Worm (Caenorhabditis elegans) whole organism, mixed stage, embryonic: Measurements from ENCODE around the gene ZK54.3.

ENCODE experiments used
- M03D4.4 ChIP-seq: sonication (generic microtip); optimal IDR thresholded peaks from 2 replicates; lab custom pipeline; 2017; ENCODE audit warnings: mild to moderate bottlenecking, missing genetic modification characterization, missing compliant biosample characterization
- bed-3 ChIP-seq: fragments of 200-800 bp; sonication (Bioruptor generic); optimal IDR thresholded peaks from 3 replicates; lab custom pipeline; 2018; ENCODE audit warnings: mild to moderate bottlenecking, missing genetic modification characterization, moderate library complexity, missing compliant biosample characterization
- blmp-1 ChIP-seq: fragments of 150-350 bp; optimal IDR thresholded peaks from 2 replicates; lab custom pipeline; 2014; ENCODE audit warnings: missing biosample characterization, missing genetic modification characterization
- ceh-39 ChIP-seq: fragments of 150-350 bp; optimal IDR thresholded peaks from 2 replicates; lab custom pipeline; 2014; ENCODE audit warnings: missing biosample characterization, missing genetic modification characterization
- ceh-43 ChIP-seq: fragments of 200-800 bp; sonication (Bioruptor generic); optimal IDR thresholded peaks from 2 replicates; lab custom pipeline; 2018; ENCODE audit warnings: mild to moderate bottlenecking, missing genetic modification characterization, moderate library complexity, missing compliant biosample characterization
- ceh-83 ChIP-seq: fragments of 200-800 bp; sonication (Bioruptor generic); optimal IDR thresholded peaks from 2 replicates; lab custom pipeline; 2018; ENCODE audit warnings: mild to moderate bottlenecking, missing genetic modification characterization, missing compliant biosample characterization
- ces-1 ChIP-seq: fragments of 150-350 bp; optimal IDR thresholded peaks from 2 replicates; lab custom pipeline; 2014; ENCODE audit warnings: missing biosample characterization, missing genetic modification reagents, missing genetic modification characterization
- cnd-1 ChIP-seq: fragments of 200-800 bp; sonication (Bioruptor generic); optimal IDR thresholded peaks from 2 replicates; lab custom pipeline; 2018; ENCODE audit warnings: mild to moderate bottlenecking, missing genetic modification characterization, missing compliant biosample characterization
- drap-1 ChIP-seq: fragments of 200-800 bp; sonication (Bioruptor generic); optimal IDR thresholded peaks from 3 replicates; lab custom pipeline; 2018; ENCODE audit warnings: mild to moderate bottlenecking, missing genetic modification characterization, missing compliant biosample characterization
- elt-1 ChIP-seq: sonication (generic microtip); optimal IDR thresholded peaks from 2 replicates; lab custom pipeline; 2017; ENCODE audit warnings: missing genetic modification characterization, mild to moderate bottlenecking, missing compliant biosample characterization, antibody characterized with exemption, moderate library complexity, borderline replicate concordance; ENCODE audit not compliant: insufficient read depth
- elt-3 ChIP-seq: fragments of 150-350 bp; optimal IDR thresholded peaks from 2 replicates; lab custom pipeline; 2014; ENCODE audit warnings: missing biosample characterization, missing genetic modification characterization
- flh-1 ChIP-seq: fragments of 200-800 bp; sonication (Bioruptor generic); optimal IDR thresholded peaks from 2 replicates; lab custom pipeline; 2018; ENCODE audit warnings: mild to moderate bottlenecking, missing genetic modification characterization, moderate library complexity, missing compliant biosample characterization
- ham-2 ChIP-seq: fragments of 200-800 bp; sonication (Bioruptor generic); optimal IDR thresholded peaks from 2 replicates; lab custom pipeline; 2018; ENCODE audit warnings: mild to moderate bottlenecking, missing genetic modification characterization, missing compliant biosample characterization
- hlh-1 ChIP-seq: fragments of 150-350 bp; optimal IDR thresholded peaks from 2 replicates; lab custom pipeline; 2014; ENCODE audit warnings: missing biosample characterization, missing genetic modification reagents, missing genetic modification characterization
- lin-13 ChIP-seq: fragments of 150-350 bp; optimal IDR thresholded peaks from 2 replicates; lab custom pipeline; 2014; ENCODE audit warnings: missing biosample characterization, missing genetic modification characterization
- lin-32 ChIP-seq: fragments of 200-800 bp; sonication (Bioruptor generic); optimal IDR thresholded peaks from 2 replicates; lab custom pipeline; 2018; ENCODE audit warnings: mild to moderate bottlenecking, missing genetic modification characterization, missing compliant biosample characterization
- lsy-2 ChIP-seq: fragments of 150-350 bp; optimal IDR thresholded peaks from 2 replicates; lab custom pipeline; 2014; ENCODE audit warnings: missing biosample characterization, missing genetic modification characterization
- mab-5 ChIP-seq: fragments of 150-350 bp; optimal IDR thresholded peaks from 2 replicates; lab custom pipeline; 2014; ENCODE audit warnings: missing biosample characterization, missing genetic modification characterization
- mep-1 ChIP-seq: fragments of 150-350 bp; optimal IDR thresholded peaks from 2 replicates; lab custom pipeline; 2017; ENCODE audit warnings: missing biosample characterization, missing genetic modification reagents, missing genetic modification characterization, inconsistent platforms
- mls-2 ChIP-seq: sonication (generic microtip); optimal IDR thresholded peaks from 2 replicates; lab custom pipeline; 2016; ENCODE audit warnings: mild to moderate bottlenecking, missing genetic modification characterization, moderate library complexity, missing compliant biosample characterization
- nhr-12 ChIP-seq: fragments of 150-350 bp; optimal IDR thresholded peaks from 2 replicates; lab custom pipeline; 2014; ENCODE audit warnings: missing biosample characterization, missing genetic modification characterization
- nhr-2 ChIP-seq: fragments of 150-350 bp; optimal IDR thresholded peaks from 2 replicates; lab custom pipeline; 2014; ENCODE audit warnings: missing biosample characterization, missing genetic modification characterization
- nhr-237 ChIP-seq: fragments of 150-350 bp; optimal IDR thresholded peaks from 2 replicates; lab custom pipeline; 2014; ENCODE audit warnings: missing biosample characterization, missing genetic modification characterization
- nhr-28 ChIP-seq: fragments of 150-350 bp; optimal IDR thresholded peaks from 2 replicates; lab custom pipeline; 2014; ENCODE audit warnings: missing biosample characterization, missing genetic modification characterization
- nhr-76 ChIP-seq: sonication (generic microtip); optimal IDR thresholded peaks from 2 replicates; lab custom pipeline; 2017; ENCODE audit warnings: missing biosample characterization, missing genetic modification characterization
- pha-4 ChIP-seq: fragments of 150-350 bp; optimal IDR thresholded peaks from 2 replicates; lab custom pipeline; 2018; ENCODE audit warnings: missing biosample characterization, missing genetic modification reagents, missing genetic modification characterization
- sem-2 ChIP-seq: fragments of 200-800 bp; sonication (Bioruptor generic); optimal IDR thresholded peaks from 2 replicates; lab custom pipeline; 2018; ENCODE audit warnings: mild to moderate bottlenecking, missing genetic modification characterization, missing compliant biosample characterization
- snpc-4 ChIP-seq: fragments of 150-350 bp; optimal IDR thresholded peaks from 2 replicates; lab custom pipeline; 2014; ENCODE audit warnings: missing biosample characterization, missing genetic modification characterization
- sptf-1 ChIP-seq: sonication (generic microtip); optimal IDR thresholded peaks from 2 replicates; lab custom pipeline; 2017; ENCODE audit warnings: mild to moderate bottlenecking, missing genetic modification characterization, moderate library complexity, missing compliant biosample characterization
- tbx-8 ChIP-seq: fragments of 200-800 bp; sonication (Bioruptor generic); optimal IDR thresholded peaks from 2 replicates; lab custom pipeline; 2018; ENCODE audit warnings: mild to moderate bottlenecking, missing genetic modification characterization, moderate library complexity, missing compliant biosample characterization
- unc-120 ChIP-seq: sonication (generic microtip); optimal IDR thresholded peaks from 2 replicates; lab custom pipeline; 2017; ENCODE audit warnings: missing genetic modification characterization, missing compliant biosample characterization; ENCODE audit not compliant: poor library complexity, severe bottlenecking
- unc-39 ChIP-seq: fragments of 150-350 bp; optimal IDR thresholded peaks from 2 replicates; lab custom pipeline; 2014; ENCODE audit warnings: missing biosample characterization, missing genetic modification characterization
- unc-62 ChIP-seq: fragments of 150-350 bp; optimal IDR thresholded peaks from 2 replicates; lab custom pipeline; 2014; ENCODE audit warnings: missing biosample characterization, missing genetic modification reagents, missing genetic modification characterization
- zip-8 ChIP-seq: fragments of 150-350 bp; optimal IDR thresholded peaks from 2 replicates; lab custom pipeline; 2014; ENCODE audit warnings: missing biosample characterization, missing genetic modification characterization
- ztf-11 ChIP-seq: fragments of 150-350 bp; optimal IDR thresholded peaks from 2 replicates; lab custom pipeline; 2014; ENCODE audit warnings: missing biosample characterization, missing genetic modification characterization

Gene ZK54.3

DNA sequence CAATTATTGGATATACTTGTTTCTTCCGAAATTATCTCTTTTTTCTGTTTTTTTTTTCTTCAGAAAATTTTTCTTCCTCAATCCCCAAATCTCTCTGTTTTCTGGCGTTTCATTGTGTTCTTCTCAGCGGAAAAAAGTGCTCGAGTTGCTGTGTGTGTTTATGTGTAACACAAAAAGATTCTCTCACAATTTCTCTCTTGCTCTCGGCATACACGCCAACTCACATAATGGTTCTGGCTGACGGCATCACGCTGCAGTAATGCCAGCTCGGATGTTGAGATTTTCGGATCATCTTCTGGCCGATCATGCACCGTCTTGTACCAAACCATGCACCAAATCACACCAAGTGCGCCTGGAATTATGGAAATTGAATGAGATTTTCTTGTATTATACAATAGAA, 4.8 kb downstream of the ZK54.3 start:
- TF ChIP-seq hlh-1 (tag; lab: Kevin White, UChicago) (peak; percentile 32), mab-5 (tag; lab: Kevin White, UChicago) (no peak)

DNA sequence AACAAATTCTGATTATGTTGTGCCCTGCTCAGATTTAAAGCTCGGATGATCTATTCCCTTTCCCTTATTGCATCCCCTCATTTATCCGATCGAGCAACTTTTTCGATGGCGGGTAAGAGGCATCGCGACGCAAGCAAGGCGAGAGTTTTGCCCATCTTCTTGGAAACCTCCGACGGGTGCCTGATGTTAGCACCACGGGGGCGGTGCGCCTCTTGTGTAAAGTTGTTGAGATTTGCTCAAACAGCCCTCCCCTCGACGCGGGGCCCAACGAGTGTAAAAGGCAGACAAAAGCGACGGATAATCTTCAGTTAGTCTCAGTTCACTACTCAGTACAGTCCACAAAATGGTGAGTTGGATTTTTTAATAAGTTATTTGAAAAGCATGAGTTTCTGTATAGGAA, 7.9 kb downstream of the ZK54.3 start, which contains the start of gene mlc-1:
TSS of gene mlc-1 (plus strand) at position 324 of the 400 bp plus-strand sequence.
- TF ChIP-seq ces-1 (GFP tag; lab: Kevin White, UChicago) = no peak
- TF ChIP-seq lin-13 (tag; lab: Kevin White, UChicago) = no peak
- TF ChIP-seq ceh-83 (GFP tag; lab: Kevin White, UChicago) = peak; percentile 24
- TF ChIP-seq flh-1 (GFP tag; lab: Kevin White, UChicago) = no peak
- TF ChIP-seq lsy-2 (tag; lab: Kevin White, UChicago) = no peak
- no peak for TF ChIP-seq nhr-76 (tag; lab: Kevin White, UChicago)
- TF ChIP-seq zip-8 (tag; lab: Kevin White, UChicago) = no peak
- TF ChIP-seq hlh-1 (tag; lab: Kevin White, UChicago) = peak; percentile 77
- TF ChIP-seq bed-3 (GFP tag; lab: Kevin White, UChicago) = no peak
- no peak for TF ChIP-seq sem-2 (GFP tag; lab: Kevin White, UChicago)
- no peak for TF ChIP-seq mab-5 (tag; lab: Kevin White, UChicago)
- TF ChIP-seq unc-120 (tag; lab: Kevin White, UChicago) = peak; percentile 86

ce11 chrX:17456536-17457165, 10.2 kb downstream of the ZK54.3 start, which contains the start of gene mlc-2:
TSS of gene mlc-2 (minus strand) at chrX:17456586.
- TF ChIP-seq unc-120 (tag; lab: Kevin White, UChicago) (peak; percentile 97), elt-3 (tag; lab: Kevin White, UChicago) (no peak), M03D4.4 (tag; lab: Kevin White, UChicago) (peak; percentile 51), hlh-1 (tag; lab: Kevin White, UChicago) (peak; percentile 72), bed-3 (GFP tag; lab: Kevin White, UChicago) (no peak), nhr-237 (tag; lab: Kevin White, UChicago) (no peak), unc-39 (tag; lab: Kevin White, UChicago) (no peak), unc-62 (peak; percentile 37)

- TF ChIP-seq sem-2 (GFP tag; lab: Kevin White, UChicago) = no peak
- TF ChIP-seq lsy-2 (tag; lab: Kevin White, UChicago) = peak; percentile 58
- TF ChIP-seq mls-2 (tag; lab: Kevin White, UChicago) = peak; percentile 39
- TF ChIP-seq drap-1 (GFP tag; lab: Kevin White, UChicago) = peak; percentile 1
- TF ChIP-seq lin-32 (GFP tag; lab: Kevin White, UChicago) = no peak
- no peak for TF ChIP-seq nhr-76 (tag; lab: Kevin White, UChicago)
- no peak for TF ChIP-seq zip-8 (tag; lab: Kevin White, UChicago)
- TF ChIP-seq nhr-12 (tag; lab: Kevin White, UChicago) = no peak
- no peak for TF ChIP-seq nhr-28 (tag; lab: Kevin White, UChicago)
- TF ChIP-seq M03D4.4 (tag; lab: Kevin White, UChicago) = no peak
- TF ChIP-seq snpc-4 (tag; lab: Kevin White, UChicago) = no peak
- peak; percentile 69 for TF ChIP-seq mep-1 (tag; lab: Kevin White, UChicago)
- no peak for TF ChIP-seq elt-3 (tag; lab: Kevin White, UChicago)
- TF ChIP-seq ztf-11 (tag; lab: Kevin White, UChicago) = no peak
- TF ChIP-seq nhr-2 (tag; lab: Kevin White, UChicago) = no peak
- TF ChIP-seq cnd-1 (tag; lab: Kevin White, UChicago) = no peak
- no peak for TF ChIP-seq bed-3 (GFP tag; lab: Kevin White, UChicago)
- TF ChIP-seq nhr-237 (tag; lab: Kevin White, UChicago) = no peak
- TF ChIP-seq lin-13 (tag; lab: Kevin White, UChicago) = peak; percentile 57
- no peak for TF ChIP-seq blmp-1
- peak; percentile 60 for TF ChIP-seq ham-2 (GFP tag; lab: Kevin White, UChicago)
- no peak for TF ChIP-seq tbx-8 (GFP tag; lab: Kevin White, UChicago)
- no peak for TF ChIP-seq elt-1 (tag; lab: Kevin White, UChicago)
- TF ChIP-seq ceh-43 (GFP tag; lab: Kevin White, UChicago) = peak; percentile 14
- peak; percentile 16 for TF ChIP-seq unc-120 (tag; lab: Kevin White, UChicago)
- TF ChIP-seq ces-1 (GFP tag; lab: Kevin White, UChicago) = peak; percentile 57
- TF ChIP-seq ceh-83 (GFP tag; lab: Kevin White, UChicago) = no peak
- TF ChIP-seq ceh-39 (tag; lab: Kevin White, UChicago) = no peak
- TF ChIP-seq pha-4 (tag; lab: Kevin White, UChicago) = peak; percentile 66
- TF ChIP-seq unc-39 (tag; lab: Kevin White, UChicago) = no peak
- TF ChIP-seq flh-1 (GFP tag; lab: Kevin White, UChicago) = no peak
- peak; percentile 59 for TF ChIP-seq sptf-1 (tag; lab: Kevin White, UChicago)
- TF ChIP-seq unc-62 = no peak
- TF ChIP-seq mab-5 (tag; lab: Kevin White, UChicago) = no peak
- peak; percentile 70 for TF ChIP-seq hlh-1 (tag; lab: Kevin White, UChicago)
Observed at ce11 chrX:17451410-17451809, 15.4 kb downstream of the ZK54.3 start, which contains the start of gene C36E6.2. TSS of gene C36E6.2 (plus strand) at chrX:17451670.
